Worm (Caenorhabditis elegans) whole organism, mixed stage, embryonic: Measurements from ENCODE around the gene ceh-54.

ENCODE experiments used
- M03D4.4 ChIP-seq: sonication (generic microtip); optimal IDR thresholded peaks from 2 replicates; lab custom pipeline; 2017; ENCODE audit warnings: mild to moderate bottlenecking, missing genetic modification characterization, missing compliant biosample characterization
- bed-3 ChIP-seq: fragments of 200-800 bp; sonication (Bioruptor generic); optimal IDR thresholded peaks from 3 replicates; lab custom pipeline; 2018; ENCODE audit warnings: mild to moderate bottlenecking, missing genetic modification characterization, moderate library complexity, missing compliant biosample characterization
- blmp-1 ChIP-seq: fragments of 150-350 bp; optimal IDR thresholded peaks from 2 replicates; lab custom pipeline; 2014; ENCODE audit warnings: missing biosample characterization, missing genetic modification characterization
- ceh-39 ChIP-seq: fragments of 150-350 bp; optimal IDR thresholded peaks from 2 replicates; lab custom pipeline; 2014; ENCODE audit warnings: missing biosample characterization, missing genetic modification characterization
- ceh-43 ChIP-seq: fragments of 200-800 bp; sonication (Bioruptor generic); optimal IDR thresholded peaks from 2 replicates; lab custom pipeline; 2018; ENCODE audit warnings: mild to moderate bottlenecking, missing genetic modification characterization, moderate library complexity, missing compliant biosample characterization
- ceh-83 ChIP-seq: fragments of 200-800 bp; sonication (Bioruptor generic); optimal IDR thresholded peaks from 2 replicates; lab custom pipeline; 2018; ENCODE audit warnings: mild to moderate bottlenecking, missing genetic modification characterization, missing compliant biosample characterization
- cnd-1 ChIP-seq: fragments of 200-800 bp; sonication (Bioruptor generic); optimal IDR thresholded peaks from 2 replicates; lab custom pipeline; 2018; ENCODE audit warnings: mild to moderate bottlenecking, missing genetic modification characterization, missing compliant biosample characterization
- drap-1 ChIP-seq: fragments of 200-800 bp; sonication (Bioruptor generic); optimal IDR thresholded peaks from 3 replicates; lab custom pipeline; 2018; ENCODE audit warnings: mild to moderate bottlenecking, missing genetic modification characterization, missing compliant biosample characterization
- elt-1 ChIP-seq: sonication (generic microtip); optimal IDR thresholded peaks from 2 replicates; lab custom pipeline; 2017; ENCODE audit warnings: missing genetic modification characterization, mild to moderate bottlenecking, missing compliant biosample characterization, antibody characterized with exemption, moderate library complexity, borderline replicate concordance; ENCODE audit not compliant: insufficient read depth
- elt-3 ChIP-seq: fragments of 150-350 bp; optimal IDR thresholded peaks from 2 replicates; lab custom pipeline; 2014; ENCODE audit warnings: missing biosample characterization, missing genetic modification characterization
- flh-1 ChIP-seq: fragments of 200-800 bp; sonication (Bioruptor generic); optimal IDR thresholded peaks from 2 replicates; lab custom pipeline; 2018; ENCODE audit warnings: mild to moderate bottlenecking, missing genetic modification characterization, moderate library complexity, missing compliant biosample characterization
- ham-2 ChIP-seq: fragments of 200-800 bp; sonication (Bioruptor generic); optimal IDR thresholded peaks from 2 replicates; lab custom pipeline; 2018; ENCODE audit warnings: mild to moderate bottlenecking, missing genetic modification characterization, missing compliant biosample characterization
- hlh-1 ChIP-seq: fragments of 150-350 bp; optimal IDR thresholded peaks from 2 replicates; lab custom pipeline; 2014; ENCODE audit warnings: missing biosample characterization, missing genetic modification reagents, missing genetic modification characterization
- lin-13 ChIP-seq: fragments of 150-350 bp; optimal IDR thresholded peaks from 2 replicates; lab custom pipeline; 2014; ENCODE audit warnings: missing biosample characterization, missing genetic modification characterization
- lin-32 ChIP-seq: fragments of 200-800 bp; sonication (Bioruptor generic); optimal IDR thresholded peaks from 2 replicates; lab custom pipeline; 2018; ENCODE audit warnings: mild to moderate bottlenecking, missing genetic modification characterization, missing compliant biosample characterization
- lsy-2 ChIP-seq: fragments of 150-350 bp; optimal IDR thresholded peaks from 2 replicates; lab custom pipeline; 2014; ENCODE audit warnings: missing biosample characterization, missing genetic modification characterization
- mab-5 ChIP-seq: fragments of 150-350 bp; optimal IDR thresholded peaks from 2 replicates; lab custom pipeline; 2014; ENCODE audit warnings: missing biosample characterization, missing genetic modification characterization
- mep-1 ChIP-seq: fragments of 150-350 bp; optimal IDR thresholded peaks from 2 replicates; lab custom pipeline; 2017; ENCODE audit warnings: missing biosample characterization, missing genetic modification reagents, missing genetic modification characterization, inconsistent platforms
- mls-2 ChIP-seq: sonication (generic microtip); optimal IDR thresholded peaks from 2 replicates; lab custom pipeline; 2016; ENCODE audit warnings: mild to moderate bottlenecking, missing genetic modification characterization, moderate library complexity, missing compliant biosample characterization
- nhr-12 ChIP-seq: fragments of 150-350 bp; optimal IDR thresholded peaks from 2 replicates; lab custom pipeline; 2014; ENCODE audit warnings: missing biosample characterization, missing genetic modification characterization
- nhr-2 ChIP-seq: fragments of 150-350 bp; optimal IDR thresholded peaks from 2 replicates; lab custom pipeline; 2014; ENCODE audit warnings: missing biosample characterization, missing genetic modification characterization
- nhr-237 ChIP-seq: fragments of 150-350 bp; optimal IDR thresholded peaks from 2 replicates; lab custom pipeline; 2014; ENCODE audit warnings: missing biosample characterization, missing genetic modification characterization
- nhr-28 ChIP-seq: fragments of 150-350 bp; optimal IDR thresholded peaks from 2 replicates; lab custom pipeline; 2014; ENCODE audit warnings: missing biosample characterization, missing genetic modification characterization
- pha-4 ChIP-seq: fragments of 150-350 bp; optimal IDR thresholded peaks from 2 replicates; lab custom pipeline; 2018; ENCODE audit warnings: missing biosample characterization, missing genetic modification reagents, missing genetic modification characterization
- snpc-4 ChIP-seq: fragments of 150-350 bp; optimal IDR thresholded peaks from 2 replicates; lab custom pipeline; 2014; ENCODE audit warnings: missing biosample characterization, missing genetic modification characterization
- sptf-1 ChIP-seq: sonication (generic microtip); optimal IDR thresholded peaks from 2 replicates; lab custom pipeline; 2017; ENCODE audit warnings: mild to moderate bottlenecking, missing genetic modification characterization, moderate library complexity, missing compliant biosample characterization
- tbx-8 ChIP-seq: fragments of 200-800 bp; sonication (Bioruptor generic); optimal IDR thresholded peaks from 2 replicates; lab custom pipeline; 2018; ENCODE audit warnings: mild to moderate bottlenecking, missing genetic modification characterization, moderate library complexity, missing compliant biosample characterization
- unc-120 ChIP-seq: sonication (generic microtip); optimal IDR thresholded peaks from 2 replicates; lab custom pipeline; 2017; ENCODE audit warnings: missing genetic modification characterization, missing compliant biosample characterization; ENCODE audit not compliant: poor library complexity, severe bottlenecking
- unc-39 ChIP-seq: fragments of 150-350 bp; optimal IDR thresholded peaks from 2 replicates; lab custom pipeline; 2014; ENCODE audit warnings: missing biosample characterization, missing genetic modification characterization
- zip-8 ChIP-seq: fragments of 150-350 bp; optimal IDR thresholded peaks from 2 replicates; lab custom pipeline; 2014; ENCODE audit warnings: missing biosample characterization, missing genetic modification characterization
- ztf-11 ChIP-seq: fragments of 150-350 bp; optimal IDR thresholded peaks from 2 replicates; lab custom pipeline; 2014; ENCODE audit warnings: missing biosample characterization, missing genetic modification characterization

The ceh-54 gene

DNA sequence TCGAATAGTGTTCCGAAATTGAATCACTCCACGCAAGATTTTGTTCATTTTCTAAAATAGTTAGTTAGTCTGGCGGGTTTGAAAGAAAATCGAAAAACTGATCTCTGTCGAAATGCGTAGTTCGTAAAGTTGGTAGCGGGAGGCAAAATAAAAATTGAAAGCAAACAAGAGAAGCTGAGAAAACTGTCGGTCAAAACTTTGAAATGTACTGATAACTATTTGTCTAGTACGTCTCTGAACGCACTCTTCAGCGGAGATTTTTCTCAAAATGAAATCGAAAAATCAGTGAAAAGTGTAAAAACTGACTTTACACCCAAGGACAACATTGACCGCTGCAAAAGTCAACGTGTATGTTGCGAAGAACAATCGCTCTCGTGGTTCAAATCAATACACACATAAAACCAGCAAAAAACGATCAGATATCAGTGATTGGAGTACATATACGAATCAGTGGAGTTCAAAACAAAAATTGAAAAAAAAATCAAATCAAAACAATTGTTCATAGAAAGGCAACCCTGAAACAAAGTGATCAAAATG, 10.7 kb upstream of the ceh-54 start, which contains the start of gene bca-1:
TSS of gene bca-1 (minus strand) at position 51 of the 537 bp plus-strand sequence.
- no peak for TF ChIP-seq bed-3
- no peak for TF ChIP-seq ceh-39 (tag; lab: Kevin White, UChicago)
- no peak for TF ChIP-seq unc-39 (tag; lab: Kevin White, UChicago)
- TF ChIP-seq sptf-1 (tag; lab: Kevin White, UChicago): no peak
- no peak for TF ChIP-seq nhr-28
- no peak for TF ChIP-seq zip-8 (tag; lab: Kevin White, UChicago)
- TF ChIP-seq nhr-12 (tag; lab: Kevin White, UChicago): no peak
- TF ChIP-seq elt-3: no peak
- TF ChIP-seq nhr-237 (tag; lab: Kevin White, UChicago): no peak
- no peak for TF ChIP-seq ham-2
- TF ChIP-seq hlh-1 (tag; lab: Kevin White, UChicago): no peak
- TF ChIP-seq cnd-1 (tag; lab: Kevin White, UChicago): no peak
- TF ChIP-seq, all 35 proteins: peak for 0

- no peak for TF ChIP-seq elt-1 (tag; lab: Kevin White, UChicago)
- TF ChIP-seq sptf-1 (tag; lab: Kevin White, UChicago): no peak
Observed at ce11 chrX:6203315-6203714, 9.3 kb upstream of the ceh-54 start.

- no peak for TF ChIP-seq mls-2 (tag; lab: Kevin White, UChicago)
- TF ChIP-seq elt-1 (tag; lab: Kevin White, UChicago): no peak
- no peak for TF ChIP-seq blmp-1 (tag; lab: Kevin White, UChicago)
- no peak for TF ChIP-seq elt-3
- TF ChIP-seq drap-1: no peak
- TF ChIP-seq nhr-12 (tag; lab: Kevin White, UChicago): no peak
- TF ChIP-seq tbx-8: no peak
- no peak for TF ChIP-seq mep-1
- no peak for TF ChIP-seq ham-2
- TF ChIP-seq sptf-1 (tag; lab: Kevin White, UChicago): no peak
- no peak for TF ChIP-seq ceh-83
- TF ChIP-seq ceh-43 (GFP tag; lab: Kevin White, UChicago): no peak
- no peak for TF ChIP-seq M03D4.4
- no peak for TF ChIP-seq nhr-237 (tag; lab: Kevin White, UChicago)
Observed at ce11 chrX:6202809-6203208, 8.8 kb upstream of the ceh-54 start.

- TF ChIP-seq mls-2 (tag; lab: Kevin White, UChicago) (no peak), ham-2 (no peak), mab-5 (tag; lab: Kevin White, UChicago) (no peak), sptf-1 (tag; lab: Kevin White, UChicago) (no peak), flh-1 (GFP tag; lab: Kevin White, UChicago) (no peak), ceh-83 (no peak), nhr-12 (tag; lab: Kevin White, UChicago) (no peak), ceh-43 (GFP tag; lab: Kevin White, UChicago) (no peak), zip-8 (tag; lab: Kevin White, UChicago) (no peak), lin-32 (GFP tag; lab: Kevin White, UChicago) (no peak), nhr-2 (no peak), lsy-2 (tag; lab: Kevin White, UChicago) (no peak), snpc-4 (tag; lab: Kevin White, UChicago) (no peak), nhr-237 (tag; lab: Kevin White, UChicago) (no peak), mep-1 (no peak), lin-13 (tag; lab: Kevin White, UChicago) (no peak)
Observed at ce11 chrX:6201542-6201941, 7.5 kb upstream of the ceh-54 start.

ce11 chrX:6196627-6197026, 2.6 kb upstream of the ceh-54 start, which contains the start of gene daf-9:
TSS of gene daf-9 (plus strand) at chrX:6196927.
- TF ChIP-seq mls-2 (tag; lab: Kevin White, UChicago): no peak
- no peak for TF ChIP-seq lin-32 (GFP tag; lab: Kevin White, UChicago)
- no peak for TF ChIP-seq tbx-8
- TF ChIP-seq ztf-11 (tag; lab: Kevin White, UChicago): no peak
- TF ChIP-seq lin-13 (tag; lab: Kevin White, UChicago): no peak

DNA sequence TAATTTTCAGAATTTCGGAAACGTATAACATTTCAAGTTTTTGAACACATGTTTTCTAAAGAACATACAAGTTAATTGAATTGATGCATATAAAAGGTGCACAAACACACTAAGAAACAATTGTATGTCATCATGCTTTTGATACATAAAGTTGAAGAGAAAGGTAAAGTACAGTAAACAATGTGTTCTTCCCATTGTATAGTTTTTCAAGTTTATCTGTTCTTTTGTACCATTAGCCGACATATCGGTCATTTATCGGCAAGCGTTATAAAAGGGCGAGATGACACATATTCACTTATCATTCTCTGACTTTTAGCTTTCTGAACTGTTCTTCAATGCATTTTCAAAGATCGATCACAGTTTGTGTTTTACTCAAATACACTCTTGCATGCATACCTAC, 4.1 kb downstream of the ceh-54 start, which contains the start of gene T13C5.9:
TSS of gene T13C5.9 (plus strand) at position 301 of the 400 bp plus-strand sequence.
- no peak for TF ChIP-seq mls-2 (tag; lab: Kevin White, UChicago)
- TF ChIP-seq unc-39 (tag; lab: Kevin White, UChicago): no peak
- TF ChIP-seq mab-5 (tag; lab: Kevin White, UChicago): no peak
- TF ChIP-seq ceh-43 (GFP tag; lab: Kevin White, UChicago): no peak
- no peak for TF ChIP-seq flh-1 (GFP tag; lab: Kevin White, UChicago)
- TF ChIP-seq pha-4 (tag; lab: Kevin White, UChicago): no peak
- TF ChIP-seq cnd-1 (tag; lab: Kevin White, UChicago): no peak
- TF ChIP-seq nhr-2: no peak
- no peak for TF ChIP-seq ham-2
- no peak for TF ChIP-seq unc-120 (tag; lab: Kevin White, UChicago)
- TF ChIP-seq hlh-1 (tag; lab: Kevin White, UChicago): no peak
- no peak for TF ChIP-seq bed-3
